Worm (Caenorhabditis elegans) whole organism, early embryonic: Measurements from ENCODE around the gene F46B6.12.

Source experiments
- ama-1 ChIP-seq: fragments of 150-350 bp; optimal IDR thresholded peaks from 2 replicates; lab custom pipeline; 2014
- ceh-13 ChIP-seq: fragments of 200-800 bp; sonication (Bioruptor generic); optimal IDR thresholded peaks from 2 replicates; lab custom pipeline; 2018; ENCODE audit warnings: mild to moderate bottlenecking, missing genetic modification characterization, missing compliant biosample characterization
- hmg-4 ChIP-seq: fragments of 200-800 bp; sonication (Bioruptor generic); optimal IDR thresholded peaks from 2 replicates; lab custom pipeline; 2018; ENCODE audit warnings: mild to moderate bottlenecking, missing genetic modification characterization, missing compliant biosample characterization
- tbx-11 ChIP-seq: fragments of 200-800 bp; sonication (Bioruptor generic); IDR thresholded peaks from 2 replicates; pipeline ENCODE4 v1.3.6; 2022; ENCODE audit warnings: missing genetic modification characterization, missing compliant biosample characterization

ce11 chrV:9816390-9816789 lies 40.8 kb upstream of the F46B6.12 start, which contains the start of gene sru-31:
- TF ChIP-seq ama-1 (lab: Kevin White, UChicago) (no peak), tbx-11 (GFP tag; lab: Robert Waterston, UW) (no peak), ceh-13 (no peak), hmg-4 (GFP tag; lab: Kevin White, UChicago) (no peak)
